Worm (Caenorhabditis elegans) whole organism, late embryonic: ENCODE data around the gene C09E8.6.
"Not testable (repeated sequence)": the region's sequence is repeated elsewhere in the genome, so short reads cannot be mapped to it uniquely, and the experiment has no call there.

Experiments used
- C38D4.7 ChIP-seq: fragments of 200-800 bp; sonication (Bioruptor generic); optimal IDR thresholded peaks from 2 replicates; lab custom pipeline; 2018; ENCODE audit warnings: mild to moderate bottlenecking, missing genetic modification characterization, moderate library complexity, missing compliant biosample characterization
- F13H6.1 ChIP-seq: sonication (generic microtip); optimal IDR thresholded peaks from 2 replicates; lab custom pipeline; 2016; ENCODE audit warnings: missing genetic modification characterization, missing compliant biosample characterization
- Y22D7AL.16 ChIP-seq: sonication (generic microtip); optimal IDR thresholded peaks from 2 replicates; lab custom pipeline; 2016; ENCODE audit warnings: missing genetic modification characterization, missing compliant biosample characterization
- ama-1 ChIP-seq: fragments of 150-350 bp; optimal IDR thresholded peaks from 2 replicates; lab custom pipeline; 2014
- ceh-14 ChIP-seq: sonication (generic microtip); optimal IDR thresholded peaks from 2 replicates; lab custom pipeline; 2016; ENCODE audit warnings: missing genotype, missing genetic modification characterization, missing compliant biosample characterization
- ceh-18 ChIP-seq: sonication (generic microtip); optimal IDR thresholded peaks from 2 replicates; lab custom pipeline; 2016; ENCODE audit warnings: missing genetic modification characterization, missing compliant biosample characterization
- ceh-19 ChIP-seq: fragments of 200-800 bp; sonication (Bioruptor generic); optimal IDR thresholded peaks from 2 replicates; lab custom pipeline; 2018; ENCODE audit warnings: mild to moderate bottlenecking, missing genetic modification characterization, missing compliant biosample characterization
- ceh-24 ChIP-seq: sonication (generic microtip); optimal IDR thresholded peaks from 2 replicates; lab custom pipeline; 2016; ENCODE audit warnings: mild to moderate bottlenecking, missing genetic modification characterization, missing compliant biosample characterization
- ceh-30 ChIP-seq: fragments of 150-350 bp; optimal IDR thresholded peaks from 2 replicates; lab custom pipeline; 2014; ENCODE audit warnings: missing biosample characterization, missing genetic modification characterization
- ceh-31 ChIP-seq: sonication (generic microtip); optimal IDR thresholded peaks from 2 replicates; lab custom pipeline; 2016; ENCODE audit warnings: missing genetic modification characterization, missing compliant biosample characterization
- ceh-45 ChIP-seq: fragments of 200-800 bp; sonication (Bioruptor generic); IDR thresholded peaks from 2 replicates; pipeline ENCODE4 v1.3.6; 2022; ENCODE audit warnings: missing genetic modification reagents, missing genetic modification characterization, missing compliant biosample characterization
- elt-2 ChIP-seq: sonication (generic microtip); optimal IDR thresholded peaks from 2 replicates; lab custom pipeline; 2016; ENCODE audit warnings: missing genetic modification reagents, missing genetic modification characterization, missing compliant biosample characterization
- eyg-1 ChIP-seq: sonication (generic microtip); optimal IDR thresholded peaks from 2 replicates; lab custom pipeline; 2016; ENCODE audit warnings: missing genotype, missing genetic modification characterization, missing compliant biosample characterization
- gmeb-2 ChIP-seq: sonication (generic microtip); optimal IDR thresholded peaks from 2 replicates; lab custom pipeline; 2016; ENCODE audit warnings: missing genetic modification characterization, inconsistent platforms, missing compliant biosample characterization
- hlh-8 ChIP-seq: sonication (generic microtip); optimal IDR thresholded peaks from 2 replicates; lab custom pipeline; 2016; ENCODE audit warnings: missing genotype, missing genetic modification characterization, missing compliant biosample characterization
- lim-6 ChIP-seq: sonication (generic microtip); optimal IDR thresholded peaks from 2 replicates; lab custom pipeline; 2016; ENCODE audit warnings: missing genetic modification characterization, missing compliant biosample characterization
- madf-2 ChIP-seq: sonication (generic microtip); optimal IDR thresholded peaks from 2 replicates; lab custom pipeline; 2017; ENCODE audit warnings: missing genetic modification characterization, missing compliant biosample characterization
- nfya-1 ChIP-seq: sonication (generic microtip); optimal IDR thresholded peaks from 2 replicates; lab custom pipeline; 2017; ENCODE audit warnings: missing genetic modification characterization, mild to moderate bottlenecking, missing compliant biosample characterization, antibody characterized with exemption, moderate library complexity
- npax-4 ChIP-seq: sonication (generic microtip); optimal IDR thresholded peaks from 2 replicates; lab custom pipeline; 2016; ENCODE audit warnings: missing genetic modification characterization, missing compliant biosample characterization
- odd-2 ChIP-seq: sonication (generic microtip); optimal IDR thresholded peaks from 2 replicates; lab custom pipeline; 2017; ENCODE audit warnings: antibody characterized with exemption, mild to moderate bottlenecking, missing genetic modification characterization, missing compliant biosample characterization
- pha-4 ChIP-seq: fragments of 150-350 bp; optimal IDR thresholded peaks from 2 replicates; lab custom pipeline; 2018; ENCODE audit warnings: missing biosample characterization, missing genetic modification reagents, missing genetic modification characterization
- pqm-1 ChIP-seq: sonication (generic microtip); optimal IDR thresholded peaks from 2 replicates; lab custom pipeline; 2016; ENCODE audit warnings: missing genetic modification characterization, missing compliant biosample characterization
- pros-1 ChIP-seq: fragments of 150-350 bp; optimal IDR thresholded peaks from 2 replicates; lab custom pipeline; 2014; ENCODE audit warnings: missing biosample characterization, missing genetic modification reagents, missing genetic modification characterization
- ref-2 ChIP-seq: sonication (generic microtip); optimal IDR thresholded peaks from 2 replicates; lab custom pipeline; 2016; ENCODE audit warnings: missing genetic modification characterization, missing compliant biosample characterization
- sdc-2 ChIP-seq: sonication (generic microtip); optimal IDR thresholded peaks from 2 replicates; lab custom pipeline; 2016; ENCODE audit warnings: missing genotype, missing genetic modification characterization, missing compliant biosample characterization
- sox-2 ChIP-seq: fragments of 200-800 bp; sonication (Bioruptor generic); IDR thresholded peaks from 2 replicates; pipeline ENCODE4 v1.3.6; 2022; ENCODE audit warnings: missing genetic modification reagents, missing genetic modification characterization, missing compliant biosample characterization
- syd-9 ChIP-seq: sonication (generic microtip); optimal IDR thresholded peaks from 2 replicates; lab custom pipeline; 2016; ENCODE audit warnings: mild to moderate bottlenecking, missing genetic modification characterization, moderate library complexity, missing compliant biosample characterization
- tbx-2 ChIP-seq: sonication (generic microtip); optimal IDR thresholded peaks from 2 replicates; lab custom pipeline; 2016; ENCODE audit warnings: missing genetic modification characterization, missing compliant biosample characterization
- tbx-7 ChIP-seq: sonication (generic microtip); optimal IDR thresholded peaks from 2 replicates; lab custom pipeline; 2016; ENCODE audit warnings: missing genotype, missing genetic modification characterization, missing compliant biosample characterization
- ttx-3 ChIP-seq: sonication (generic microtip); optimal IDR thresholded peaks from 2 replicates; lab custom pipeline; 2016; ENCODE audit warnings: missing genetic modification reagents, missing genetic modification characterization, missing compliant biosample characterization
- unc-55 ChIP-seq: sonication (generic microtip); optimal IDR thresholded peaks from 2 replicates; lab custom pipeline; 2017; ENCODE audit warnings: missing biosample characterization, missing genetic modification reagents, missing genetic modification characterization
- unc-86 ChIP-seq: sonication (generic microtip); optimal IDR thresholded peaks from 2 replicates; lab custom pipeline; 2016; ENCODE audit warnings: missing genetic modification characterization, missing compliant biosample characterization
- zip-5 ChIP-seq: sonication (generic microtip); optimal IDR thresholded peaks from 2 replicates; lab custom pipeline; 2016; ENCODE audit warnings: missing genetic modification characterization, missing compliant biosample characterization

Gene C09E8.6

ce11 chrII:515765-516164 lies 40.5 kb upstream of the C09E8.6 start, which contains the start of gene mab-9:
Gene mab-9 (plus strand): TSS chrII:516024.
- peak; percentile 76 for TF ChIP-seq nfya-1 (tag; lab: Kevin White, UChicago)
- TF ChIP-seq sdc-2 (tag; lab: Kevin White, UChicago) = no peak
- TF ChIP-seq, all 69 proteins: peak for 1

- TF ChIP-seq ceh-45 (GFP tag; lab: Robert Waterston, UW) = no peak
- peak; percentile 90 for TF ChIP-seq elt-2
- TF ChIP-seq, all 69 proteins: peak for 1
These were observed 34.6 kb upstream of the C09E8.6 start for ce11 chrII:521720-522119.

- TF ChIP-seq ceh-14 (tag; lab: Kevin White, UChicago) (no peak), tbx-2 (tag; lab: Kevin White, UChicago) (no peak), gmeb-2 (tag; lab: Kevin White, UChicago) (no peak), pros-1 (tag; lab: Kevin White, UChicago) (no peak), sox-2 (GFP tag; lab: Robert Waterston, UW) (no peak), pqm-1 (tag; lab: Kevin White, UChicago) (no peak), tbx-7 (tag; lab: Kevin White, UChicago) (no peak), ceh-30 (no peak), C38D4.7 (GFP tag; lab: Kevin White, UChicago) (no peak), zip-5 (tag; lab: Kevin White, UChicago) (no peak), odd-2 (no peak)
These were observed 34.0 kb upstream of the C09E8.6 start, which contains the start of gene slc-36.2 for ce11 chrII:522302-522701. Gene slc-36.2 (plus strand): TSS chrII:522602.

- peak; percentile 32 for TF ChIP-seq ceh-18
- TF ChIP-seq ceh-31 = no peak
These were observed 29.9 kb upstream of the C09E8.6 start, which contains the start of gene lgc-34 for ce11 chrII:526375-526774. Gene lgc-34 (plus strand): TSS chrII:526574.

ce11 chrII:535226-535625 lies 21.1 kb upstream of the C09E8.6 start, which contains the start of gene T27A1.3:
Gene T27A1.3 (plus strand): TSS chrII:535526.
- not testable (repeated sequence) for TF ChIP-seq Y22D7AL.16 (tag; lab: Kevin White, UChicago); madf-2 (tag; lab: Kevin White, UChicago); ama-1

ce11 chrII:536775-537174 lies 19.5 kb upstream of the C09E8.6 start, which contains the start of gene T27A1.2:
Gene T27A1.2 (minus strand): TSS chrII:536875.
- no peak for TF ChIP-seq syd-9 (tag; lab: Kevin White, UChicago)
- no peak for TF ChIP-seq unc-86 (tag; lab: Kevin White, UChicago)
- no peak for TF ChIP-seq pha-4 (tag; lab: Kevin White, UChicago)
- TF ChIP-seq ttx-3 = no peak
- TF ChIP-seq eyg-1 (tag; lab: Kevin White, UChicago) = no peak
- no peak for TF ChIP-seq ceh-24
- TF ChIP-seq hlh-8 (tag; lab: Kevin White, UChicago) = no peak
- no peak for TF ChIP-seq odd-2
- TF ChIP-seq npax-4 (tag; lab: Kevin White, UChicago) = no peak
- TF ChIP-seq ref-2 (tag; lab: Kevin White, UChicago) = no peak
- no peak for TF ChIP-seq unc-55 (GFP tag; lab: Kevin White, UChicago)
- no peak for TF ChIP-seq pqm-1 (tag; lab: Kevin White, UChicago)
- TF ChIP-seq zip-5 (tag; lab: Kevin White, UChicago) = no peak
- TF ChIP-seq nfya-1 (tag; lab: Kevin White, UChicago) = no peak
- TF ChIP-seq lim-6 = no peak
- TF ChIP-seq ceh-19 = no peak
- no peak for TF ChIP-seq F13H6.1 (tag; lab: Kevin White, UChicago)
- TF ChIP-seq sdc-2 (tag; lab: Kevin White, UChicago) = no peak
- no peak for TF ChIP-seq madf-2 (tag; lab: Kevin White, UChicago)
- TF ChIP-seq, all 69 proteins: peak for 0
